Worm (Caenorhabditis elegans): ENCODE results near the gene nlp-101.

The nlp-101 gene

DNA sequence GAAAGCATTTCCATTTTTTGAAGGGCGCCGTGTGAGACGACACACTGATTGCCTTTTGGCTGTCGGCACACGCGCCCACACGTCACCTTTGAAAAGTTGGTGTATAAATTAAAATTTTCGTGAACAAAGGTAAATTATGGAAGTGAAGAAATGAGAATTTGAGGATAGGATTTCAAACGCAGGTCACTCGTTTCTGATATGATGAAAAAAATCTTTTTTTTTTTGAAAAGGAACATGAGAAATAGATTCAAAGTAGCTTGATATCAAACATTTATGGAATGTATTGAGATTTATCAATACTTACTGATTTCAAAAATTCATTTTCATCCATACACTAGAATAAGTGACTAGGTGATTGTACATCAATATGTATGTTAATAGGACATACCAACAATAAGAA, 21.1 kb upstream of the nlp-101 start:
- TF ChIP-seq dao-5 (tag; optimal IDR thresholded peaks at IDR 0.05) (no peak), him-1 (tag; optimal IDR thresholded peaks at IDR 0.05) (no peak), W03F9.2 (tag; optimal IDR thresholded peaks at IDR 0.05) (no peak)

DNA sequence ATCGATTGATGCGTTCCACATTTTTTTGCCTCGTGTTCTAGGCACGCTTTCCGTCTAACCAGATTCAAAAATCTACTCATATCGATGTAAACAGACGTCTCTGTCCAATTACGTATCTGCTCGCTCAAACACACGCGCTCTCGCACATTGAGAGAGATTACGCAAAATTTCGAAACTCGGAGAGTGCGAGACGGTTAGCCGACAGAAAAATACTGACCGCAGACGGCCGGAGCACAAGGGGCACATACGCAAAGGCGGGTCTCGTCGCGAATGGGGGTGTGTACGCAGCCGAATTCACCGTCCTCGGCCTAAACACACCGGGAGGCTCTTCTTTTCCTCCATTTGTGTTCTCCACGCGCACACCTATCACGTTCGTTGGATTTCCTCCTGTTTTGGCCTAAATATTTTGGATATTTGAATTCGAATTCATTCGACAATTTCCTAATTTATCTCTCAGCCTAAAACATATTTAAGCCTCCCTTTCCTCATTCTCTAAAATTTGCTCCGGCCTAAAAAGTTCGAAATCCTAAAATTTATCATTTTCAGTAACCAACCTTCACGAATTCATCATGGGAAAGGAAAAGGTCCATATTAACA, 15.5 kb upstream of the nlp-101 start, which contains the start of gene eef-1A.2:
Gene eef-1A.2 (plus strand): TSS at position 547 of the 597 bp plus-strand sequence.
- TF ChIP-seq him-1 (tag; optimal IDR thresholded peaks at IDR 0.05) (peak; percentile 97), dao-5 (tag; optimal IDR thresholded peaks at IDR 0.05) (no peak), W03F9.2 (tag; optimal IDR thresholded peaks at IDR 0.05) (peak; percentile 66)

DNA sequence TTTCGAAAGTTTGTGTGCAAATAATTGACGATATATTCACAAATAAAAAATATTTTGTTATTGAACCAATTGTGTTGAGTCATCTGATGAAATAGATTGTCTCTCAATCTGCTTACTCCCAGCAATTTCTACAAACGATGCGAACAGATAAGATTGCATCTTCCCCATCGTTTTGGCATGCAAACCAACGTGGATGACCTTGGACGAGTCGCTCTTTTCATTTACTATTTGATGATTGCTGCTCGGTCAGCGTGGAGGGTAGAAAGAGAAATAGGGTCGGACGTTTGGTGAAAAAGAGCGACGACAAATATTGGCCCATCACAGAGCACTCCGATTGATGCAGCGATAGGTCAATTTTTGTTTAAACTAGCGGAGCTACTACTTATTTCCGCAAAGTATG, 13.0 kb upstream of the nlp-101 start:
- TF ChIP-seq W03F9.2 (tag; optimal IDR thresholded peaks at IDR 0.05) (no peak), dao-5 (tag; optimal IDR thresholded peaks at IDR 0.05) (no peak), him-1 (tag; optimal IDR thresholded peaks at IDR 0.05) (no peak)

- TF ChIP-seq W03F9.2 (tag; optimal IDR thresholded peaks at IDR 0.05) (no peak), him-1 (tag; optimal IDR thresholded peaks at IDR 0.05) (no peak), dao-5 (tag; optimal IDR thresholded peaks at IDR 0.05) (no peak)
These were observed 12.0 kb upstream of the nlp-101 start for ce11 chrX:7826590-7827260.

ce11 chrX:7827989-7828388, 10.7 kb upstream of the nlp-101 start:
- TF ChIP-seq W03F9.2 (tag; optimal IDR thresholded peaks at IDR 0.05) (no peak), him-1 (tag; optimal IDR thresholded peaks at IDR 0.05) (no peak), dao-5 (tag; optimal IDR thresholded peaks at IDR 0.05) (no peak)

DNA sequence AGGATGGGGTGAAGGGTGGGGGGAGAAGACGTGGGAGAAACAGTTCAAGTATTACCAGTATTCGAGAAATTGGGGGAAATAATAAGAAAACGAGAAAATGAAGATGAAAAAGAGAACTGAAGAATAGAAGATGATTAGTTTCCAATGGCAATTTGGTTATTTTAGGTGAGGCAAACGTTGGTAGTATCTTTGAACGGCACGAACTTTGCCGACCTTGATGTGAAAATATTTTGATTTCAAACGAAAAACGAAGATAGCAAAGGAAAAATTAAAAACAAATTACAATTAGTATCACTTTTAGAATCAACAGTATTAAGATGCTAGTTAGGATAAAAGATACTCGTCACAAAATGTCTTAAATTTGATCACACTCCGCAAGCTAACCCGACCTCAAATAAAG, 4.6 kb upstream of the nlp-101 start, which contains the start of gene sul-3:
Gene sul-3 (minus strand): TSS at position 101 of the 400 bp plus-strand sequence.
- no peak for TF ChIP-seq dao-5 (tag; optimal IDR thresholded peaks at IDR 0.05)
- no peak for TF ChIP-seq him-1 (tag; optimal IDR thresholded peaks at IDR 0.05)
- TF ChIP-seq W03F9.2 (tag; optimal IDR thresholded peaks at IDR 0.05): no peak

DNA sequence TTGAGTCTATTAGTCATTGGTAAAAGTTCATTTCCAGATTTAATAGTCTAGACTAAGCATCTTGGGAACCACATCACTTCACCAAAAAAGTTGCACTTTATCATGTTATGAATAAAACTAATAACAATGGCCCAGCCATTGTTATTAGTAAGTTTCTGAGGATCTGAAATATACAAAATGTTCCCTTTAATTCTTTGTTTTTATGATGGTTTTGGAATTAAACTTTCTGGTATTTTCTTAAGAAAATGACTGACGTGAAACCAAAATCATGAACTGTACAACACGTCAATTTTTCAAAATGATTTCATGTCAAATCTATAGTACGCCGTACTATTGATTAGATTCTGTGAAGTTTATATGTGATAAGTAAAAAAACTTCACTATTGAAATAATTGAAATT, 1.3 kb downstream of the nlp-101 start:
- no peak for TF ChIP-seq dao-5 (tag; optimal IDR thresholded peaks at IDR 0.05)
- no peak for TF ChIP-seq W03F9.2 (tag; optimal IDR thresholded peaks at IDR 0.05)
- no peak for TF ChIP-seq him-1 (tag; optimal IDR thresholded peaks at IDR 0.05)

DNA sequence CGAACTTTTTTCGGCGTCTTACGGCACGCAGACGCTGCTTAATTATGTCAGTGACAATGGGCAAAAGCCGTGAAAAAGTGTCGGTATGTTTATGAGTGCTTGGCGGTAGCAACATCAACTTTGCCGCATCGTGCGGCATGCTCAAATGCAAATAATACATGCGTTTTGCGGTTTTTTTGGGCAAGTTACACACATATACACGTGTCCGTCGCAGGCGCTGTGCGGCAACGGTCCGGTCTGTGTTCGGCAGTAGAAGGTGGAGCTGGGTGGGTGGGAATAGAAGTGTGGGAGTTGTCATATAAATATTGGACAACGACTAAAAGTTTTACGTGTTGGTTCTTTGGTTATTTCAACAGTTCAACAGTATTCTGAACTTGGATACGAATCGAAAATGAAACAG, 3.6 kb downstream of the nlp-101 start, which contains the start of gene idpp-11:
Gene idpp-11 (plus strand): TSS at position 301 of the 400 bp plus-strand sequence.
- TF ChIP-seq W03F9.2 (tag; optimal IDR thresholded peaks at IDR 0.05) (no peak), him-1 (tag; optimal IDR thresholded peaks at IDR 0.05) (no peak), dao-5 (tag; optimal IDR thresholded peaks at IDR 0.05) (no peak)

DNA sequence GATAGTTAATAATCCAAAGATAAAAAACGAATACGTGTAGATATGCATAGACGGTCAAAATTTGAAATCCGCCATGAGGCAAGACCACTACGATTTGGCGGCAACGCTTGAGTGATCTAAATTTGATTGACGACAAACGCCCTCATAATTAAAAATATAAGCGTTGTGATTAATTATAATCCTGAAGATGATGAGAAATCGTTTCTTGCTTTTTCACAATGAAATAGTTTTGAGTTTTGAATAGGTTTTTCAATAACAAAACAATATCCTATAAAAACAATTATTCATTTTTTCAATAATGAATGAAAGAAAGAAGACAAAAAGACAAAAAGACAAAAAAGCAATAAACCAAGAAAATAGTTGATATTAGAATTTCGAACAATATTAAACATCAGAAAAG, 8.7 kb downstream of the nlp-101 start, which contains the start of gene C54D2.6:
Gene C54D2.6 (minus strand): TSS at position 101 of the 400 bp plus-strand sequence.
- TF ChIP-seq W03F9.2 (tag; optimal IDR thresholded peaks at IDR 0.05): no peak
- no peak for TF ChIP-seq him-1 (tag; optimal IDR thresholded peaks at IDR 0.05)
- TF ChIP-seq dao-5 (tag; optimal IDR thresholded peaks at IDR 0.05): no peak

DNA sequence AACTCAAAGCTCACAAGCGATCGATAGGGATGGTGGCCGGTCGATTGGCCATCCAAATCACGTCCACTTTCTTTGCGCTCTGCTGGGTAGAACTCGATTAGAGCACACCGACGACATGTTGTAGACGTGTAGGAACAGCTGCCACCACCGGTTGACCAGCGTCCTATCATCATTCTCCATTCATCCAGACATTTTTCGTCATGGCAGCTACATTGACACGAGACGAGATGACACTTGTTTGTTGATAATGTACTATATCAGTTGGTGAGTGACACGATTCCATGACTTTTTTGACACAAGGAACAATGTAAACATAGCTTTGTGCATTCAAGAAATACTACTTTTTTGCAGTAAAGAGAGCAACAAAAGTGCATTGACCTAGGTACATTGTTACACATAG, 27.8 kb downstream of the nlp-101 start:
- TF ChIP-seq dao-5 (tag; optimal IDR thresholded peaks at IDR 0.05): no peak
- no peak for TF ChIP-seq him-1 (tag; optimal IDR thresholded peaks at IDR 0.05)
- TF ChIP-seq W03F9.2 (tag; optimal IDR thresholded peaks at IDR 0.05): no peak

ce11 chrX:7867307-7867706, 28.6 kb downstream of the nlp-101 start:
- TF ChIP-seq dao-5 (tag; optimal IDR thresholded peaks at IDR 0.05): no peak
- no peak for TF ChIP-seq W03F9.2 (tag; optimal IDR thresholded peaks at IDR 0.05)
- TF ChIP-seq him-1 (tag; optimal IDR thresholded peaks at IDR 0.05): no peak

ce11 chrX:7873350-7873749, 34.7 kb downstream of the nlp-101 start:
- no peak for TF ChIP-seq dao-5 (tag; optimal IDR thresholded peaks at IDR 0.05)
- TF ChIP-seq W03F9.2 (tag; optimal IDR thresholded peaks at IDR 0.05): no peak
- TF ChIP-seq him-1 (tag; optimal IDR thresholded peaks at IDR 0.05): no peak

DNA sequence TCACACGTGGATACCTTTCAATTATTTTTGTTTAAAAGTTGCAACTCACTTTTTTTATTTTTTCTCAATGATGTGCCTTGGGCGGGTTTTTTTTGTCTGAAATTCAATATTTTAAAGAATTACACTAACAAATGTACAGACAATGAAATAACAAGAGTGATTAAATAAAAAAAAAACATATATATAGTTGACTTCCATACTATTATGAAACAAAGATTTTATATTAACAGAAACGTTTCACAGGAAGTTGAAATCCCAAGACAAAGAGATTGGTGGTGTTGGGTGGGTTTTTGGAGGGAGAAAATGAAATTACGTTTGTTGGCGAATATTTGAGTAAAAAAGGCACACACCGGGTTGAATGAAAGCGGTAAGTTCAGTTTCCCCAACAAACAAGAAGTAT, 37.2 kb downstream of the nlp-101 start, which contains the start of gene cca-1:
Gene cca-1 (minus strand): TSS at position 101 of the 400 bp plus-strand sequence.
- TF ChIP-seq W03F9.2 (tag; optimal IDR thresholded peaks at IDR 0.05) (no peak), him-1 (tag; optimal IDR thresholded peaks at IDR 0.05) (no peak), dao-5 (tag; optimal IDR thresholded peaks at IDR 0.05) (no peak)

DNA sequence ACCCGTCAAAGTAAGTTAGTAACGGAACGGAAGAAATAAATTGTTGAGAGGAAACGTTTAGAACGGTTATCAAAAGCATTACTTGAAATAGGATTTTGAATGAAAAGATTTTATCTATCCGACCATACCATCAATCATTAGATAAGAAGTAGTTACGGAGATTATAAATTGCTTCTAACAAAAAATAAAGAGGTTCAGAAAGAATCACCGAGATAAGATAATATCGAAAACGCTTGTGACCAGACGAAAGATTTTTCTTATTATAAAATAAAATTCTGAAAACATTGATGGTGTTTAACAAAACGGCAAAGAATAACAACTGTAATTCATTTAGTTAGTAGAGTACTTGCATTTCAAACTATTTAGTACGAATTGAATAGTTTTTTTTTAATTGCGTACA, 42.2 kb downstream of the nlp-101 start, which contains the start of gene C39D10.8:
Gene C39D10.8 (minus strand): TSS at position 101 of the 400 bp plus-strand sequence.
- no peak for TF ChIP-seq dao-5 (tag; optimal IDR thresholded peaks at IDR 0.05)
- no peak for TF ChIP-seq W03F9.2 (tag; optimal IDR thresholded peaks at IDR 0.05)
- no peak for TF ChIP-seq him-1 (tag; optimal IDR thresholded peaks at IDR 0.05)
